Worm (Caenorhabditis elegans) whole organism, late embryonic: Measurements from ENCODE around the gene srlf-4.

Experiments
- ceh-9 ChIP-seq: sonication (generic microtip); optimal IDR thresholded peaks from 2 replicates; lab custom pipeline; 2016; ENCODE audit warnings: mild to moderate bottlenecking, missing genetic modification characterization, inconsistent platforms, missing compliant biosample characterization
- nfya-1 ChIP-seq: sonication (generic microtip); optimal IDR thresholded peaks from 2 replicates; lab custom pipeline; 2017; ENCODE audit warnings: missing genetic modification characterization, mild to moderate bottlenecking, missing compliant biosample characterization, antibody characterized with exemption, moderate library complexity

DNA sequence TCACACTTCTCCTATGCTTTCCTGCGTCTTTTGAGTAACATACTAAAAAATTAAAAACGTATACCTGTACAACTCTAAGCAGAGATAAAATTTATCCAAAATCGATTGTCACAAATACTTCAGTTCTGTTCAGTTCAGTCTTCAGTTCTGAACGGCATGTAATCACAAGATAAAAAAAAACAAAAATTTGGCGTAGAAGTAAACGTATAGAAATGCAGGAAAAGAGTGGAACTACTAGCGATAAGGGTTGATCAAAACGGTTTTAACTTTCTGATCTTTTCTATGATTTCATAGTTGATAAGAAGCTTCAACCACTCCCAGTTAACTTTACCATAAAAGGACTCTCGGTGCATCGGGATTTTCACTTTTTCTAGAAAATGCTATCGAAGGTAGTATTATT is 40.8 kb upstream of the srlf-4 start, which contains the start of gene dod-22:
- no peak for TF ChIP-seq nfya-1 (tag; lab: Kevin White, UChicago)
- no peak for TF ChIP-seq ceh-9 (tag; lab: Kevin White, UChicago)
